Worm (Caenorhabditis elegans) whole organism, L1 larva: ENCODE data around the gene C49G7.13.

ENCODE experiments used
- ces-1 ChIP-seq: fragments of 150-350 bp; optimal IDR thresholded peaks from 2 replicates; lab custom pipeline; 2014; ENCODE audit warnings: missing biosample characterization, missing genetic modification reagents, missing genetic modification characterization
- hlh-4 ChIP-seq: sonication (generic microtip); optimal IDR thresholded peaks from 2 replicates; lab custom pipeline; 2016; ENCODE audit warnings: mild to moderate bottlenecking, missing genetic modification characterization, missing compliant biosample characterization
- lin-13 ChIP-seq: fragments of 150-350 bp; optimal IDR thresholded peaks from 2 replicates; lab custom pipeline; 2014; ENCODE audit warnings: missing biosample characterization, missing genetic modification reagents, missing genetic modification characterization
- ztf-11 ChIP-seq, 2 experiments: sonication (generic microtip); optimal IDR thresholded peaks; 2 replicates each; lab custom pipeline; 2016 to 2017; ENCODE audit warnings: missing genetic modification characterization in 2 of 2, missing biosample characterization in 1 of 2, missing compliant biosample characterization in 1 of 2

DNA sequence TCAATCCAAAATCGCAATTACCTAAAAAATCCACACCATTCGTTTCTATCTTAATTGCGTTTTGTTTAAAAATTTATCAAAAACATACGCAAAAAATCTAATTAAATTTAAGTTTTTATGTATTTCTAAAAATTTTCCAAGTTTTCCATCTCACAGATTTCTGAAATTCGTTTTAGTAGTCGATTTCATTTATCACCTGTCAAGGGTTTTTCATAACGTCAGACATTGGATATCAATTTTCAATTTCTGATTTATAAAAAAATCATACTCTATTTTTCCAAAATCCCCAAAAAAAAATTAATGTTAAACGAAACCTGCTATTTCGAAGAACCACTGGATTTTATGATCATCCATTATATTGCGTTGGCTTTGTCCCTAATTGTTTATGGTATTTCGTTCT is 25.7 kb upstream of the C49G7.13 start, which contains the start of gene srh-4:
- no peak for TF ChIP-seq ces-1 (GFP tag; lab: Kevin White, UChicago)
- TF ChIP-seq lin-13 (GFP tag; lab: Kevin White, UChicago): no peak
- no peak for TF ChIP-seq ztf-11 (tag; optimal IDR thresholded peaks at IDR 0.05; lab: Kevin White, UChicago)
- no peak for TF ChIP-seq hlh-4 (tag; lab: Kevin White, UChicago)
